Fruit fly (Drosophila melanogaster): ENCODE results near the gene CG10562.

CG10562 gene

dm6 chr3R:25275276-25275675 is 47.3 kb downstream of the CG10562 start:
- peak; percentile 48 for TF ChIP-seq noc (tag; optimal IDR thresholded peaks at IDR 0.05)

dm6 chr3R:25273537-25273936 is 49.0 kb downstream of the CG10562 start, which contains the start of gene CG11878:
TSS of gene CG11878 (plus strand) at chr3R:25273837.
- TF ChIP-seq noc (tag; optimal IDR thresholded peaks at IDR 0.05) = no peak
